Worm (Caenorhabditis elegans) whole organism, mixed stage, embryonic: ENCODE measurements around the gene F17A2.13.

Experiments
- flh-1 ChIP-seq: fragments of 200-800 bp; sonication (Bioruptor generic); optimal IDR thresholded peaks from 2 replicates; lab custom pipeline; 2018; ENCODE audit warnings: mild to moderate bottlenecking, missing genetic modification characterization, moderate library complexity, missing compliant biosample characterization
- ham-2 ChIP-seq: fragments of 200-800 bp; sonication (Bioruptor generic); optimal IDR thresholded peaks from 2 replicates; lab custom pipeline; 2018; ENCODE audit warnings: mild to moderate bottlenecking, missing genetic modification characterization, missing compliant biosample characterization
- lsy-2 ChIP-seq: fragments of 150-350 bp; optimal IDR thresholded peaks from 2 replicates; lab custom pipeline; 2014; ENCODE audit warnings: missing biosample characterization, missing genetic modification characterization
- nhr-12 ChIP-seq: fragments of 150-350 bp; optimal IDR thresholded peaks from 2 replicates; lab custom pipeline; 2014; ENCODE audit warnings: missing biosample characterization, missing genetic modification characterization
- nhr-76 ChIP-seq: sonication (generic microtip); optimal IDR thresholded peaks from 2 replicates; lab custom pipeline; 2017; ENCODE audit warnings: missing biosample characterization, missing genetic modification characterization
- snpc-4 ChIP-seq: fragments of 150-350 bp; optimal IDR thresholded peaks from 2 replicates; lab custom pipeline; 2014; ENCODE audit warnings: missing biosample characterization, missing genetic modification characterization
- sptf-1 ChIP-seq: sonication (generic microtip); optimal IDR thresholded peaks from 2 replicates; lab custom pipeline; 2017; ENCODE audit warnings: mild to moderate bottlenecking, missing genetic modification characterization, moderate library complexity, missing compliant biosample characterization
- unc-120 ChIP-seq: sonication (generic microtip); optimal IDR thresholded peaks from 2 replicates; lab custom pipeline; 2017; ENCODE audit warnings: missing genetic modification characterization, missing compliant biosample characterization; ENCODE audit not compliant: poor library complexity, severe bottlenecking
- unc-62 ChIP-seq: fragments of 150-350 bp; optimal IDR thresholded peaks from 2 replicates; lab custom pipeline; 2014; ENCODE audit warnings: missing biosample characterization, missing genetic modification reagents, missing genetic modification characterization
- ztf-11 ChIP-seq: fragments of 150-350 bp; optimal IDR thresholded peaks from 2 replicates; lab custom pipeline; 2014; ENCODE audit warnings: missing biosample characterization, missing genetic modification characterization

- TF ChIP-seq nhr-76 = no peak
- no peak for TF ChIP-seq ztf-11 (tag; lab: Kevin White, UChicago)
- TF ChIP-seq ham-2 (GFP tag; lab: Kevin White, UChicago) = no peak
- TF ChIP-seq sptf-1 (tag; lab: Kevin White, UChicago) = no peak
- TF ChIP-seq unc-120 (tag; lab: Kevin White, UChicago) = no peak
- TF ChIP-seq nhr-12 = no peak
- TF ChIP-seq snpc-4 (tag; lab: Kevin White, UChicago) = no peak
- no peak for TF ChIP-seq unc-62 (GFP tag; lab: Kevin White, UChicago)
- TF ChIP-seq lsy-2 (tag; lab: Kevin White, UChicago) = no peak
- no peak for TF ChIP-seq flh-1 (GFP tag; lab: Kevin White, UChicago)
Measured at ce11 chrX:12352872-12353271, 31.4 kb downstream of the F17A2.13 start, which contains the start of gene F42F12.4.
